Worm (Caenorhabditis elegans) whole organism, mixed stage, embryonic: ENCODE data around the gene ZK1010.8.

Source experiments
- M03D4.4 ChIP-seq: sonication (generic microtip); optimal IDR thresholded peaks from 2 replicates; lab custom pipeline; 2017; ENCODE audit warnings: mild to moderate bottlenecking, missing genetic modification characterization, missing compliant biosample characterization
- bed-3 ChIP-seq: fragments of 200-800 bp; sonication (Bioruptor generic); optimal IDR thresholded peaks from 3 replicates; lab custom pipeline; 2018; ENCODE audit warnings: mild to moderate bottlenecking, missing genetic modification characterization, moderate library complexity, missing compliant biosample characterization
- blmp-1 ChIP-seq: fragments of 150-350 bp; optimal IDR thresholded peaks from 2 replicates; lab custom pipeline; 2014; ENCODE audit warnings: missing biosample characterization, missing genetic modification characterization
- ceh-39 ChIP-seq: fragments of 150-350 bp; optimal IDR thresholded peaks from 2 replicates; lab custom pipeline; 2014; ENCODE audit warnings: missing biosample characterization, missing genetic modification characterization
- ceh-43 ChIP-seq: fragments of 200-800 bp; sonication (Bioruptor generic); optimal IDR thresholded peaks from 2 replicates; lab custom pipeline; 2018; ENCODE audit warnings: mild to moderate bottlenecking, missing genetic modification characterization, moderate library complexity, missing compliant biosample characterization
- ceh-83 ChIP-seq: fragments of 200-800 bp; sonication (Bioruptor generic); optimal IDR thresholded peaks from 2 replicates; lab custom pipeline; 2018; ENCODE audit warnings: mild to moderate bottlenecking, missing genetic modification characterization, missing compliant biosample characterization
- ces-1 ChIP-seq: fragments of 150-350 bp; optimal IDR thresholded peaks from 2 replicates; lab custom pipeline; 2014; ENCODE audit warnings: missing biosample characterization, missing genetic modification reagents, missing genetic modification characterization
- cnd-1 ChIP-seq: fragments of 200-800 bp; sonication (Bioruptor generic); optimal IDR thresholded peaks from 2 replicates; lab custom pipeline; 2018; ENCODE audit warnings: mild to moderate bottlenecking, missing genetic modification characterization, missing compliant biosample characterization
- drap-1 ChIP-seq: fragments of 200-800 bp; sonication (Bioruptor generic); optimal IDR thresholded peaks from 3 replicates; lab custom pipeline; 2018; ENCODE audit warnings: mild to moderate bottlenecking, missing genetic modification characterization, missing compliant biosample characterization
- elt-1 ChIP-seq: sonication (generic microtip); optimal IDR thresholded peaks from 2 replicates; lab custom pipeline; 2017; ENCODE audit warnings: missing genetic modification characterization, mild to moderate bottlenecking, missing compliant biosample characterization, antibody characterized with exemption, moderate library complexity, borderline replicate concordance; ENCODE audit not compliant: insufficient read depth
- flh-1 ChIP-seq: fragments of 200-800 bp; sonication (Bioruptor generic); optimal IDR thresholded peaks from 2 replicates; lab custom pipeline; 2018; ENCODE audit warnings: mild to moderate bottlenecking, missing genetic modification characterization, moderate library complexity, missing compliant biosample characterization
- hlh-1 ChIP-seq: fragments of 150-350 bp; optimal IDR thresholded peaks from 2 replicates; lab custom pipeline; 2014; ENCODE audit warnings: missing biosample characterization, missing genetic modification reagents, missing genetic modification characterization
- lin-13 ChIP-seq: fragments of 150-350 bp; optimal IDR thresholded peaks from 2 replicates; lab custom pipeline; 2014; ENCODE audit warnings: missing biosample characterization, missing genetic modification characterization
- lsy-2 ChIP-seq: fragments of 150-350 bp; optimal IDR thresholded peaks from 2 replicates; lab custom pipeline; 2014; ENCODE audit warnings: missing biosample characterization, missing genetic modification characterization
- mab-5 ChIP-seq: fragments of 150-350 bp; optimal IDR thresholded peaks from 2 replicates; lab custom pipeline; 2014; ENCODE audit warnings: missing biosample characterization, missing genetic modification characterization
- mep-1 ChIP-seq: fragments of 150-350 bp; optimal IDR thresholded peaks from 2 replicates; lab custom pipeline; 2017; ENCODE audit warnings: missing biosample characterization, missing genetic modification reagents, missing genetic modification characterization, inconsistent platforms
- mls-2 ChIP-seq: sonication (generic microtip); optimal IDR thresholded peaks from 2 replicates; lab custom pipeline; 2016; ENCODE audit warnings: mild to moderate bottlenecking, missing genetic modification characterization, moderate library complexity, missing compliant biosample characterization
- nhr-2 ChIP-seq: fragments of 150-350 bp; optimal IDR thresholded peaks from 2 replicates; lab custom pipeline; 2014; ENCODE audit warnings: missing biosample characterization, missing genetic modification characterization
- nhr-237 ChIP-seq: fragments of 150-350 bp; optimal IDR thresholded peaks from 2 replicates; lab custom pipeline; 2014; ENCODE audit warnings: missing biosample characterization, missing genetic modification characterization
- nhr-76 ChIP-seq: sonication (generic microtip); optimal IDR thresholded peaks from 2 replicates; lab custom pipeline; 2017; ENCODE audit warnings: missing biosample characterization, missing genetic modification characterization
- pha-4 ChIP-seq: fragments of 150-350 bp; optimal IDR thresholded peaks from 2 replicates; lab custom pipeline; 2018; ENCODE audit warnings: missing biosample characterization, missing genetic modification reagents, missing genetic modification characterization
- sem-2 ChIP-seq: fragments of 200-800 bp; sonication (Bioruptor generic); optimal IDR thresholded peaks from 2 replicates; lab custom pipeline; 2018; ENCODE audit warnings: mild to moderate bottlenecking, missing genetic modification characterization, missing compliant biosample characterization
- snpc-4 ChIP-seq: fragments of 150-350 bp; optimal IDR thresholded peaks from 2 replicates; lab custom pipeline; 2014; ENCODE audit warnings: missing biosample characterization, missing genetic modification characterization
- unc-120 ChIP-seq: sonication (generic microtip); optimal IDR thresholded peaks from 2 replicates; lab custom pipeline; 2017; ENCODE audit warnings: missing genetic modification characterization, missing compliant biosample characterization; ENCODE audit not compliant: poor library complexity, severe bottlenecking
- unc-62 ChIP-seq: fragments of 150-350 bp; optimal IDR thresholded peaks from 2 replicates; lab custom pipeline; 2014; ENCODE audit warnings: missing biosample characterization, missing genetic modification reagents, missing genetic modification characterization
- zip-8 ChIP-seq: fragments of 150-350 bp; optimal IDR thresholded peaks from 2 replicates; lab custom pipeline; 2014; ENCODE audit warnings: missing biosample characterization, missing genetic modification characterization
- ztf-11 ChIP-seq: fragments of 150-350 bp; optimal IDR thresholded peaks from 2 replicates; lab custom pipeline; 2014; ENCODE audit warnings: missing biosample characterization, missing genetic modification characterization

The ZK1010.8 gene

ce11 chrIII:12980770-12981169 is 19.7 kb downstream of the ZK1010.8 start, which contains the start of gene ZK1010.4:
ZK1010.4 (plus strand) TSS chrIII:12981070.
- TF ChIP-seq ces-1 (no peak), bed-3 (GFP tag; lab: Kevin White, UChicago) (no peak), pha-4 (no peak), elt-1 (tag; lab: Kevin White, UChicago) (no peak), snpc-4 (tag; lab: Kevin White, UChicago) (no peak), unc-62 (GFP tag; lab: Kevin White, UChicago) (no peak), M03D4.4 (tag; lab: Kevin White, UChicago) (no peak)

- TF ChIP-seq unc-120: peak; percentile 12
- peak; percentile 71 for TF ChIP-seq nhr-237 (tag; lab: Kevin White, UChicago)
- TF ChIP-seq ceh-43 (GFP tag; lab: Kevin White, UChicago): no peak
- peak; percentile 76 for TF ChIP-seq lin-13 (tag; lab: Kevin White, UChicago)
- TF ChIP-seq ces-1: peak; percentile 10
- TF ChIP-seq lsy-2 (tag; lab: Kevin White, UChicago): peak; percentile 98
- peak; percentile 19 for TF ChIP-seq mep-1 (tag; lab: Kevin White, UChicago)
- TF ChIP-seq M03D4.4 (tag; lab: Kevin White, UChicago): no peak
- TF ChIP-seq hlh-1: peak; percentile 11
- peak; percentile 10 for TF ChIP-seq mls-2
- TF ChIP-seq pha-4: peak; percentile 60
- no peak for TF ChIP-seq blmp-1 (tag; lab: Kevin White, UChicago)
- TF ChIP-seq, all 35 proteins: peak for 9
These were observed 21.8 kb downstream of the ZK1010.8 start, which contains the start of the genes ubq-2 and frg-1 for ce11 chrIII:12978473-12979174. ubq-2 (minus strand) TSS chrIII:12978523. frg-1 (plus strand) TSS chrIII:12979162.

- TF ChIP-seq nhr-76: no peak
- no peak for TF ChIP-seq ztf-11
- no peak for TF ChIP-seq flh-1 (GFP tag; lab: Kevin White, UChicago)
- TF ChIP-seq mab-5: no peak
- no peak for TF ChIP-seq ces-1
- no peak for TF ChIP-seq drap-1 (GFP tag; lab: Kevin White, UChicago)
- no peak for TF ChIP-seq hlh-1
- no peak for TF ChIP-seq snpc-4 (tag; lab: Kevin White, UChicago)
- TF ChIP-seq bed-3 (GFP tag; lab: Kevin White, UChicago): no peak
- no peak for TF ChIP-seq nhr-237 (tag; lab: Kevin White, UChicago)
- no peak for TF ChIP-seq mls-2
These were observed 22.9 kb downstream of the ZK1010.8 start, which contains the start of gene ZK1010.2 for ce11 chrIII:12977559-12977958. ZK1010.2 (minus strand) TSS chrIII:12977862.

ce11 chrIII:12972398-12972797 is 28.1 kb downstream of the ZK1010.8 start, which contains the start of gene bckd-1A:
bckd-1A (minus strand) TSS chrIII:12972498.
- TF ChIP-seq ztf-11: no peak
- no peak for TF ChIP-seq mep-1 (tag; lab: Kevin White, UChicago)
- TF ChIP-seq bed-3 (GFP tag; lab: Kevin White, UChicago): no peak
- TF ChIP-seq unc-120: no peak
- TF ChIP-seq snpc-4 (tag; lab: Kevin White, UChicago): no peak
- TF ChIP-seq lsy-2 (tag; lab: Kevin White, UChicago): no peak
- no peak for TF ChIP-seq ces-1
- TF ChIP-seq ceh-39 (tag; lab: Kevin White, UChicago): no peak
- no peak for TF ChIP-seq zip-8
- no peak for TF ChIP-seq sem-2
- TF ChIP-seq nhr-76: no peak
- TF ChIP-seq elt-1 (tag; lab: Kevin White, UChicago): no peak
- TF ChIP-seq nhr-2 (tag; lab: Kevin White, UChicago): no peak
- no peak for TF ChIP-seq mls-2
- TF ChIP-seq ceh-83 (GFP tag; lab: Kevin White, UChicago): no peak
- no peak for TF ChIP-seq hlh-1

- TF ChIP-seq bed-3 (GFP tag; lab: Kevin White, UChicago) (no peak), nhr-237 (tag; lab: Kevin White, UChicago) (no peak), cnd-1 (tag; lab: Kevin White, UChicago) (no peak), ceh-39 (tag; lab: Kevin White, UChicago) (no peak), nhr-76 (no peak), ztf-11 (no peak), lin-13 (tag; lab: Kevin White, UChicago) (no peak), hlh-1 (peak; percentile 17), unc-62 (GFP tag; lab: Kevin White, UChicago) (peak; percentile 84), lsy-2 (tag; lab: Kevin White, UChicago) (peak; percentile 40)
These were observed 28.6 kb downstream of the ZK1010.8 start for ce11 chrIII:12971828-12972379.
